Worm (Caenorhabditis elegans): ENCODE data around the gene far-1.

The far-1 gene

ce11 chrIII:9109726-9110125 is 28.7 kb upstream of the far-1 start:
- TF ChIP-seq elt-2 (tag; optimal IDR thresholded peaks at IDR 0.05) = peak; percentile 6
- no peak for TF ChIP-seq sox-4 (tag; optimal IDR thresholded peaks at IDR 0.05)

ce11 chrIII:9109172-9109571 is 28.2 kb upstream of the far-1 start, which contains the start of gene cya-1:
Gene cya-1 (minus strand): TSS chrIII:9109272.
- TF ChIP-seq odd-2 (tag; optimal IDR thresholded peaks at IDR 0.05) = no peak
- no peak for TF ChIP-seq lim-6 (tag; optimal IDR thresholded peaks at IDR 0.05)
- no peak for TF ChIP-seq pat-9 (tag; optimal IDR thresholded peaks at IDR 0.05)
- no peak for TF ChIP-seq pag-3 (tag; optimal IDR thresholded peaks at IDR 0.05; ENCODE audit: borderline replicate concordance)
- TF ChIP-seq ceh-31 (tag; optimal IDR thresholded peaks at IDR 0.05) = no peak
- TF ChIP-seq T23F11.4 (GFP tag; optimal IDR thresholded peaks at IDR 0.05) = no peak
- TF ChIP-seq elt-4 (tag; optimal IDR thresholded peaks at IDR 0.05) = no peak
- no peak for TF ChIP-seq zip-5 (tag; optimal IDR thresholded peaks at IDR 0.05)
- TF ChIP-seq tbx-2 (tag; optimal IDR thresholded peaks at IDR 0.05) = no peak
- no peak for TF ChIP-seq nfya-1 (tag; optimal IDR thresholded peaks at IDR 0.05)
- TF ChIP-seq ttx-3 (tag; optimal IDR thresholded peaks at IDR 0.05) = no peak
- TF ChIP-seq ahr-1 (tag; optimal IDR thresholded peaks at IDR 0.05) = no peak
- TF ChIP-seq ceh-19 (GFP tag; optimal IDR thresholded peaks at IDR 0.05) = no peak
- TF ChIP-seq ceh-45 (GFP tag; IDR thresholded peaks at IDR 0.05) = no peak
- no peak for TF ChIP-seq ets-4 (tag; optimal IDR thresholded peaks at IDR 0.05)
- TF ChIP-seq F13H6.1 (tag; optimal IDR thresholded peaks at IDR 0.05) = no peak
- no peak for TF ChIP-seq rnt-1 (tag; optimal IDR thresholded peaks at IDR 0.05)
- no peak for TF ChIP-seq ceh-48 (tag; optimal IDR thresholded peaks at IDR 0.05)

- TF ChIP-seq pax-1 (tag; optimal IDR thresholded peaks at IDR 0.05) (no peak), hlh-15 (tag; optimal IDR thresholded peaks at IDR 0.05) (no peak), syd-9 (tag; optimal IDR thresholded peaks at IDR 0.05) (no peak), dve-1 (tag; optimal IDR thresholded peaks at IDR 0.05) (no peak), hlh-8 (tag; optimal IDR thresholded peaks at IDR 0.05) (no peak), odd-2 (tag; optimal IDR thresholded peaks at IDR 0.05) (no peak), unc-86 (tag; optimal IDR thresholded peaks at IDR 0.05) (no peak), pros-1 (tag; optimal IDR thresholded peaks at IDR 0.05) (no peak), ceh-34 (tag; optimal IDR thresholded peaks at IDR 0.05) (no peak), ztf-16 (tag; optimal IDR thresholded peaks at IDR 0.05) (no peak), pag-3 (tag; optimal IDR thresholded peaks at IDR 0.05; ENCODE audit: borderline replicate concordance) (no peak), ref-2 (tag; optimal IDR thresholded peaks at IDR 0.05) (no peak), sox-2 (GFP tag; IDR thresholded peaks at IDR 0.05) (no peak)
These were observed 24.7 kb upstream of the far-1 start for ce11 chrIII:9105653-9106052.

ce11 chrIII:9104060-9104459 is 23.1 kb upstream of the far-1 start:
- TF ChIP-seq pros-1 (tag; optimal IDR thresholded peaks at IDR 0.05) (no peak), npax-4 (tag; optimal IDR thresholded peaks at IDR 0.05) (no peak), hlh-15 (tag; optimal IDR thresholded peaks at IDR 0.05) (no peak), pha-2 (tag; optimal IDR thresholded peaks at IDR 0.05) (peak; percentile 40), fax-1 (tag; optimal IDR thresholded peaks at IDR 0.05) (peak; percentile 53), hlh-13 (GFP tag; optimal IDR thresholded peaks at IDR 0.05) (peak; percentile 14), tbx-7 (tag; optimal IDR thresholded peaks at IDR 0.05) (no peak), unc-42 (tag; optimal IDR thresholded peaks at IDR 0.05) (no peak), ceh-24 (tag; optimal IDR thresholded peaks at IDR 0.05) (no peak), ceh-2 (tag; optimal IDR thresholded peaks at IDR 0.05) (no peak), hlh-6 (tag; optimal IDR thresholded peaks at IDR 0.05) (peak; percentile 74), lin-11 (tag; optimal IDR thresholded peaks at IDR 0.05) (peak; percentile 36), ceh-34 (tag; optimal IDR thresholded peaks at IDR 0.05) (no peak), odd-2 (tag; optimal IDR thresholded peaks at IDR 0.05) (no peak), F13H6.1 (tag; optimal IDR thresholded peaks at IDR 0.05) (no peak), lim-6 (tag; optimal IDR thresholded peaks at IDR 0.05) (no peak), ztf-16 (tag; optimal IDR thresholded peaks at IDR 0.05) (peak; percentile 26), C08G9.2 (tag; optimal IDR thresholded peaks at IDR 0.05) (peak; percentile 51), syd-9 (tag; optimal IDR thresholded peaks at IDR 0.05) (no peak), madf-2 (tag; optimal IDR thresholded peaks at IDR 0.05) (peak; percentile 49), pha-4 (tag; optimal IDR thresholded peaks at IDR 0.05) (no peak), fkh-6 (tag; optimal IDR thresholded peaks at IDR 0.05) (peak; percentile 37), K09A11.1 (tag; optimal IDR thresholded peaks at IDR 0.05; ENCODE audit: insufficient read depth) (peak; percentile 72), ceh-22 (tag; optimal IDR thresholded peaks at IDR 0.05) (no peak), pax-1 (tag; optimal IDR thresholded peaks at IDR 0.05) (no peak), tbx-2 (tag; optimal IDR thresholded peaks at IDR 0.05) (peak; percentile 64), ceh-31 (tag; optimal IDR thresholded peaks at IDR 0.05) (no peak), pag-3 (tag; optimal IDR thresholded peaks at IDR 0.05; ENCODE audit: borderline replicate concordance) (no peak)
